Fruit fly (Drosophila melanogaster): ENCODE data around the gene CG33303.

The CG33303 gene

dm6 chr2L:10339212-10339721 lies 36.3 kb downstream of the CG33303 start, which contains the start of gene SamDC (continued):
- peak; percentile 54 for TF ChIP-seq hbn (GFP tag; IDR thresholded peaks at IDR 0.05; ENCODE audit: partially characterized antibody)
- TF ChIP-seq CG17385 (GFP tag; optimal IDR thresholded peaks at IDR 0.05), result peak; percentile 48
- TF ChIP-seq Ets97D (GFP tag; optimal IDR thresholded peaks at IDR 0.05), result peak; percentile 42
- TF ChIP-seq B-H1 (GFP tag; IDR thresholded peaks at IDR 0.05), result no peak; the same call in 2 of the 3 replicates
- TF ChIP-seq Hr78 (GFP tag; optimal IDR thresholded peaks at IDR 0.05), result peak in 1 of 2 experiments; percentile 67
- TF ChIP-seq dimm (GFP tag; IDR thresholded peaks at IDR 0.05), result no peak
- no peak for TF ChIP-seq abd-A (tag; optimal IDR thresholded peaks at IDR 0.05)
- no peak for TF ChIP-seq CG6254 (GFP tag; optimal IDR thresholded peaks at IDR 0.05)
- TF ChIP-seq nerfin-2 (GFP tag; IDR thresholded peaks at IDR 0.05; ENCODE audit: partially characterized antibody), result peak; percentile 59; the same call in 1 of the 2 replicates
- no peak for TF ChIP-seq cad (GFP tag; optimal IDR thresholded peaks at IDR 0.05)
- TF ChIP-seq Sox100B (GFP tag; optimal IDR thresholded peaks at IDR 0.05), result peak; percentile 17
- peak; percentile 21 for TF ChIP-seq CG7987 (GFP tag; optimal IDR thresholded peaks at IDR 0.05)
- TF ChIP-seq D19A (tag; optimal IDR thresholded peaks at IDR 0.05), result peak; percentile 55
- TF ChIP-seq CG6791 (GFP tag; IDR thresholded peaks at IDR 0.05; ENCODE audit: partially characterized antibody), result peak; percentile 87
- TF ChIP-seq peb (GFP tag; IDR thresholded peaks at IDR 0.05), result no peak; the same call in 1 of the 2 replicates
- TF ChIP-seq CG6689 (GFP tag; IDR thresholded peaks at IDR 0.05), result 0 out of 2 replicates have a peak, but pooled peaks have one; percentile 24
- peak; percentile 32 for TF ChIP-seq CG12769 (tag; optimal IDR thresholded peaks at IDR 0.05)
- TF ChIP-seq row (GFP tag; IDR thresholded peaks at IDR 0.05), result peak; percentile 90
- TF ChIP-seq pzg (GFP tag; optimal IDR thresholded peaks at IDR 0.05), result peak; percentile 88
- no peak for TF ChIP-seq CG14667 (GFP tag; IDR thresholded peaks at IDR 0.05)
- TF ChIP-seq Hr39 (optimal IDR thresholded peaks at IDR 0.05), result no peak
- peak; percentile 73; the same call in 2 of the 3 replicates for TF ChIP-seq hb (GFP tag; IDR thresholded peaks at IDR 0.05; ENCODE audit: partially characterized antibody)
- no peak for TF ChIP-seq B-H2 (GFP tag; optimal IDR thresholded peaks at IDR 0.05)
- TF ChIP-seq Hmx (GFP tag; optimal IDR thresholded peaks at IDR 0.05), result no peak
- TF ChIP-seq ind (GFP tag; optimal IDR thresholded peaks at IDR 0.05), result peak; percentile 25
- peak; percentile 96 for TF ChIP-seq CG7357 (GFP tag; IDR thresholded peaks at IDR 0.05)
- peak; percentile 37 for TF ChIP-seq CG17829 (tag; optimal IDR thresholded peaks at IDR 0.05)
- TF ChIP-seq Adf1 (GFP tag; IDR thresholded peaks at IDR 0.05), result peak; percentile 27; the same call in 1 of the 2 replicates
- TF ChIP-seq psq (GFP tag; optimal IDR thresholded peaks at IDR 0.05), result peak; percentile 38
- TF ChIP-seq Ssrp (tag; optimal IDR thresholded peaks at IDR 0.05), result peak; percentile 57
- no peak for TF ChIP-seq CG8089 (GFP tag; optimal IDR thresholded peaks at IDR 0.05)
- no peak for TF ChIP-seq fd64A (GFP tag; optimal IDR thresholded peaks at IDR 0.05)
- peak; percentile 35 for TF ChIP-seq schlank (tag; optimal IDR thresholded peaks at IDR 0.05)
- no peak for TF ChIP-seq gsb (GFP tag; IDR thresholded peaks at IDR 0.05)
- no peak for TF ChIP-seq emc (GFP tag; optimal IDR thresholded peaks at IDR 0.05)
- no peak for TF ChIP-seq aop (GFP tag; IDR thresholded peaks at IDR 0.05)
- no peak for TF ChIP-seq Hand (GFP tag; optimal IDR thresholded peaks at IDR 0.05)
- TF ChIP-seq NfI (GFP tag; optimal IDR thresholded peaks at IDR 0.05), result peak; percentile 46
- TF ChIP-seq sens-2 (GFP tag; IDR thresholded peaks at IDR 0.05), result no peak
- peak; percentile 23 for TF ChIP-seq CG15696 (tag; optimal IDR thresholded peaks at IDR 0.05)
- TF ChIP-seq btn (GFP tag; optimal IDR thresholded peaks at IDR 0.05), result no peak
- TF ChIP-seq chinmo (GFP tag; IDR thresholded peaks at IDR 0.05; ENCODE audit: partially characterized antibody), result peak; percentile 90; the same call in 3 of the 4 replicates
- TF ChIP-seq ssp (GFP tag; IDR thresholded peaks at IDR 0.05), result peak; percentile 98
- peak; percentile 72; the same call in 2 of the 3 replicates for TF ChIP-seq CG34422 (GFP tag; IDR thresholded peaks at IDR 0.05)
- no peak for TF ChIP-seq TFAM (GFP tag; optimal IDR thresholded peaks at IDR 0.05)
- peak; percentile 76 for TF ChIP-seq HLH4C (GFP tag; IDR thresholded peaks at IDR 0.05; ENCODE audit: partially characterized antibody)
- no peak for TF ChIP-seq CG1529 (GFP tag; optimal IDR thresholded peaks at IDR 0.05)
- TF ChIP-seq zfh2 (GFP tag; optimal IDR thresholded peaks at IDR 0.05), result peak; percentile 27
- TF ChIP-seq Opbp (GFP tag; IDR thresholded peaks at IDR 0.05; ENCODE audit: partially characterized antibody), result peak; percentile 83
- no peak for TF ChIP-seq CG10274 (GFP tag; optimal IDR thresholded peaks at IDR 0.05)

Measured in whole organism, embryonic.